Worm (Caenorhabditis elegans) whole organism, L4 larva: ENCODE data around the gene E02C12.8.
A peak's percentile ranks its signal among the peaks of the same experiment; 100 is the strongest.

Experiments used
- F10B5.3 ChIP-seq: sonication (generic microtip); optimal IDR thresholded peaks from 2 replicates; lab custom pipeline; 2016; ENCODE audit warnings: mild to moderate bottlenecking, missing genetic modification characterization, missing compliant biosample characterization
- F26F4.8 ChIP-seq: fragments of 200-800 bp; sonication (Bioruptor generic); conservative IDR thresholded peaks from 2 replicates; pipeline ENCODE4 v1.3.6; 2022; ENCODE audit warnings: missing genetic modification characterization, missing compliant biosample characterization
- F37D6.2 ChIP-seq: sonication (generic microtip); optimal IDR thresholded peaks from 2 replicates; lab custom pipeline; 2016; ENCODE audit warnings: mild to moderate bottlenecking, missing genetic modification characterization, missing compliant biosample characterization
- R02D3.7 ChIP-seq: fragments of 150-350 bp; sonication (generic microtip); optimal IDR thresholded peaks from 3 replicates; lab custom pipeline; 2014; ENCODE audit warnings: missing biosample characterization, missing genetic modification characterization
- T20F7.1 ChIP-seq: fragments of 200-800 bp; sonication (Bioruptor generic); optimal IDR thresholded peaks from 2 replicates; lab custom pipeline; 2018; ENCODE audit warnings: mild to moderate bottlenecking, missing genetic modification characterization, missing compliant biosample characterization
- Y105C5A.15 ChIP-seq: fragments of 200-800 bp; sonication (Bioruptor generic); IDR thresholded peaks from 2 replicates; pipeline ENCODE4 v1.3.6; 2022; ENCODE audit warnings: missing genetic modification characterization, missing compliant biosample characterization
- Y48G9A.11 ChIP-seq: fragments of 200-800 bp; sonication (Bioruptor generic); IDR thresholded peaks from 2 replicates; pipeline ENCODE4 v1.3.6; 2022; ENCODE audit warnings: missing genetic modification reagents, missing genetic modification characterization, missing compliant biosample characterization
- ZK546.5 ChIP-seq, 2 experiments: sonication (generic microtip); optimal IDR thresholded peaks; 2 replicates each; lab custom pipeline; 2017; ENCODE audit warnings: missing biosample characterization in 2 of 2, missing genetic modification characterization in 2 of 2
- aha-1 ChIP-seq: fragments of 150-350 bp; peaks from one replicate; lab custom pipeline; 2014; ENCODE audit warnings: missing biosample characterization, missing genetic modification characterization
- ama-1 ChIP-seq: fragments of 150-350 bp; optimal IDR thresholded peaks from 2 replicates; lab custom pipeline; 2014; ENCODE audit warnings: inconsistent platforms, mixed read lengths
- arid-1 ChIP-seq: fragments of 200-800 bp; sonication (Bioruptor generic); conservative IDR thresholded peaks from 2 replicates; pipeline ENCODE4 v1.3.6; 2022; ENCODE audit warnings: missing genetic modification reagents, missing genetic modification characterization, missing compliant biosample characterization
- ceh-28 ChIP-seq: fragments of 150-350 bp; optimal IDR thresholded peaks from 2 replicates; lab custom pipeline; 2014; ENCODE audit warnings: missing biosample characterization, missing genetic modification reagents, missing genetic modification characterization
- cey-2 ChIP-seq: sonication (generic microtip); optimal IDR thresholded peaks from 3 replicates; lab custom pipeline; 2017; ENCODE audit warnings: missing genetic modification characterization, mild to moderate bottlenecking, missing compliant biosample characterization, antibody characterized with exemption, borderline replicate concordance; ENCODE audit not compliant: insufficient read depth
- ctbp-1 ChIP-seq: fragments of 200-800 bp; sonication (Bioruptor generic); IDR thresholded peaks from 2 replicates; pipeline ENCODE4 v1.3.6; 2022; ENCODE audit warnings: missing genetic modification reagents, missing genetic modification characterization, missing compliant biosample characterization
- daf-12 ChIP-seq: fragments of 150-350 bp; optimal IDR thresholded peaks from 2 replicates; lab custom pipeline; 2014; ENCODE audit warnings: missing biosample characterization, missing genetic modification reagents, missing genetic modification characterization
- daf-16 ChIP-seq, 3 experiments: sonication (generic microtip); optimal IDR thresholded peaks; 2 replicates each; lab custom pipeline; 2016 to 2017; ENCODE audit warnings: missing genetic modification characterization in 3 of 3, missing genetic modification reagents in 3 of 3, mild to moderate bottlenecking in 2 of 3, missing compliant biosample characterization in 2 of 3, missing biosample characterization in 1 of 3, moderate library complexity in 1 of 3
- daf-19 ChIP-seq: fragments of 200-800 bp; sonication (Bioruptor generic); conservative IDR thresholded peaks from 2 replicates; pipeline ENCODE4 v1.3.6; 2022; ENCODE audit warnings: missing genetic modification characterization, missing compliant biosample characterization
- daf-8 ChIP-seq: fragments of 200-800 bp; sonication (Bioruptor generic); IDR thresholded peaks from 2 replicates; pipeline ENCODE4 v1.3.6; 2022; ENCODE audit warnings: missing genetic modification characterization, missing compliant biosample characterization
- dmd-9 ChIP-seq: fragments of 200-800 bp; sonication (Bioruptor generic); IDR thresholded peaks from 2 replicates; pipeline ENCODE4 v1.3.6; 2022; ENCODE audit warnings: missing genetic modification reagents, missing genetic modification characterization, missing compliant biosample characterization
- dpl-1 ChIP-seq: fragments of 150-350 bp; optimal IDR thresholded peaks from 2 replicates; lab custom pipeline; 2014; ENCODE audit warnings: missing biosample characterization, missing genetic modification reagents, missing genetic modification characterization
- dve-1 ChIP-seq: sonication (generic microtip); optimal IDR thresholded peaks from 2 replicates; lab custom pipeline; 2017; ENCODE audit warnings: antibody characterized with exemption, mild to moderate bottlenecking, missing genetic modification characterization, missing compliant biosample characterization; ENCODE audit not compliant: insufficient read depth
- fkh-10 ChIP-seq: fragments of 150-350 bp; optimal IDR thresholded peaks from 2 replicates; lab custom pipeline; 2014; ENCODE audit warnings: missing biosample characterization, missing genetic modification reagents, missing genetic modification characterization
- fos-1 ChIP-seq: fragments of 150-350 bp; optimal IDR thresholded peaks from 2 replicates; lab custom pipeline; 2014; ENCODE audit warnings: missing biosample characterization, missing genetic modification characterization
- gei-8 ChIP-seq: fragments of 200-800 bp; sonication (Bioruptor generic); optimal IDR thresholded peaks from 2 replicates; lab custom pipeline; 2018; ENCODE audit warnings: mild to moderate bottlenecking, missing genetic modification characterization, missing compliant biosample characterization
- hlh-30 ChIP-seq: sonication (generic microtip); optimal IDR thresholded peaks from 2 replicates; lab custom pipeline; 2017; ENCODE audit warnings: antibody characterized with exemption, mild to moderate bottlenecking, missing genetic modification characterization, missing compliant biosample characterization; ENCODE audit not compliant: insufficient read depth
- hmg-1.1 ChIP-seq: fragments of 200-800 bp; sonication (Bioruptor generic); IDR thresholded peaks from 2 replicates; pipeline ENCODE4 v1.3.6; 2022; ENCODE audit warnings: missing genetic modification reagents, missing genetic modification characterization, missing compliant biosample characterization
- jun-1 ChIP-seq: fragments of 150-350 bp; optimal IDR thresholded peaks from 2 replicates; lab custom pipeline; 2014; ENCODE audit warnings: missing biosample characterization, missing genetic modification reagents, missing genetic modification characterization
- lin-1 ChIP-seq: fragments of 200-800 bp; sonication (Bioruptor generic); IDR thresholded peaks from 2 replicates; pipeline ENCODE4 v1.3.6; 2022; ENCODE audit warnings: missing genetic modification reagents, missing genetic modification characterization, missing compliant biosample characterization
- lin-13 ChIP-seq: fragments of 150-350 bp; optimal IDR thresholded peaks from 2 replicates; lab custom pipeline; 2014; ENCODE audit warnings: missing biosample characterization, missing genetic modification reagents, missing genetic modification characterization
- lin-15B ChIP-seq: fragments of 150-350 bp; sonication (generic microtip); optimal IDR thresholded peaks from 3 replicates; lab custom pipeline; 2014; ENCODE audit warnings: missing biosample characterization, missing genetic modification characterization
- lin-38 ChIP-seq: fragments of 200-800 bp; sonication (Bioruptor generic); IDR thresholded peaks from 2 replicates; pipeline ENCODE4 v1.3.6; 2022; ENCODE audit warnings: missing genetic modification reagents, missing genetic modification characterization, missing compliant biosample characterization
- lin-39 ChIP-seq: fragments of 150-350 bp; optimal IDR thresholded peaks from 2 replicates; lab custom pipeline; 2014; ENCODE audit warnings: missing biosample characterization, missing genetic modification reagents, missing genetic modification characterization
- nhr-10 ChIP-seq: fragments of 150-350 bp; optimal IDR thresholded peaks from 2 replicates; lab custom pipeline; 2014; ENCODE audit warnings: missing biosample characterization, missing genetic modification characterization
- nhr-28 ChIP-seq: fragments of 150-350 bp; optimal IDR thresholded peaks from 2 replicates; lab custom pipeline; 2014; ENCODE audit warnings: missing biosample characterization, missing genetic modification characterization
- nhr-6 ChIP-seq: fragments of 150-350 bp; optimal IDR thresholded peaks from 2 replicates; lab custom pipeline; 2014; ENCODE audit warnings: missing biosample characterization, missing genetic modification characterization
- pha-4 ChIP-seq, 2 experiments: fragments of 150-350 bp in 1 of 2; fragments of 200-800 bp in 1 of 2; sonication (Bioruptor generic) in 1 of 2; IDR thresholded peaks in 1 of 2; optimal IDR thresholded peaks in 1 of 2; 2 replicates each; pipeline versions ENCODE4 v1.3.6 to Lab custom; 2014 to 2022; ENCODE audit warnings: missing genetic modification characterization in 2 of 2, missing genetic modification reagents in 2 of 2, missing biosample characterization in 1 of 2, missing compliant biosample characterization in 1 of 2
- pqm-1 ChIP-seq: sonication (generic microtip); optimal IDR thresholded peaks from 2 replicates; lab custom pipeline; 2017; ENCODE audit warnings: missing biosample characterization, missing genetic modification characterization
- rbr-2 ChIP-seq: sonication (generic microtip); optimal IDR thresholded peaks from 2 replicates; lab custom pipeline; 2016; ENCODE audit warnings: missing genotype, missing genetic modification characterization, missing compliant biosample characterization
- set-16 ChIP-seq: fragments of 200-800 bp; sonication (Bioruptor generic); IDR thresholded peaks from 2 replicates; pipeline ENCODE4 v1.3.6; 2022; ENCODE audit warnings: missing genetic modification reagents, missing genetic modification characterization, missing compliant biosample characterization
- snpc-1.2 ChIP-seq: fragments of 200-800 bp; sonication (Bioruptor generic); IDR thresholded peaks from 2 replicates; pipeline ENCODE4 v1.3.6; 2022; ENCODE audit warnings: missing genetic modification reagents, missing genetic modification characterization, missing compliant biosample characterization
- snpc-4 ChIP-seq: fragments of 150-350 bp; optimal IDR thresholded peaks from 2 replicates; lab custom pipeline; 2014; ENCODE audit warnings: missing biosample characterization, missing genetic modification characterization
- spr-1 ChIP-seq: sonication (generic microtip); optimal IDR thresholded peaks from 2 replicates; lab custom pipeline; 2016; ENCODE audit warnings: mild to moderate bottlenecking, missing genetic modification characterization, missing compliant biosample characterization
- unc-130 ChIP-seq: sonication (generic microtip); optimal IDR thresholded peaks from 2 replicates; lab custom pipeline; 2016; ENCODE audit warnings: missing genetic modification reagents, missing genetic modification characterization, missing compliant biosample characterization
- zfp-2 ChIP-seq: sonication (generic microtip); optimal IDR thresholded peaks from 2 replicates; lab custom pipeline; 2016; ENCODE audit warnings: mild to moderate bottlenecking, missing genetic modification characterization, missing compliant biosample characterization
- zip-11 ChIP-seq: fragments of 200-800 bp; sonication (Bioruptor generic); IDR thresholded peaks from 2 replicates; pipeline ENCODE4 v1.3.6; 2022; ENCODE audit warnings: missing genetic modification characterization, missing compliant biosample characterization

The E02C12.8 gene

ce11 chrV:9349687-9350086 lies 23.7 kb downstream of the E02C12.8 start, which contains the start of gene srx-47:
srx-47 (plus strand) TSS chrV:9349987.
- TF ChIP-seq pha-4 (GFP tag; IDR thresholded peaks at IDR 0.05; lab: Robert Waterston, UW): no peak
- no peak for TF ChIP-seq pha-4 (tag; optimal IDR thresholded peaks at IDR 0.05; lab: Kevin White, UChicago)
- TF ChIP-seq ctbp-1: no peak
- no peak for TF ChIP-seq F26F4.8 (GFP tag; lab: Robert Waterston, UW)
- no peak for TF ChIP-seq ama-1 (lab: Kevin White, UChicago)
- no peak for TF ChIP-seq hmg-1.1 (GFP tag; lab: Robert Waterston, UW)
- TF ChIP-seq ZK546.5 (tag; optimal IDR thresholded peaks at IDR 0.05; lab: Kevin White, UChicago): no peak
- no peak for TF ChIP-seq ceh-28 (tag; lab: Kevin White, UChicago)

ce11 chrV:9346804-9347203 lies 26.6 kb downstream of the E02C12.8 start, which contains the start of the genes K07B1.7 and try-5:
K07B1.7 (minus strand) TSS chrV:9346962.
try-5 (plus strand) TSS chrV:9347044.
- TF ChIP-seq dve-1 (tag; lab: Kevin White, UChicago) (peak; percentile 30), nhr-6 (peak; percentile 27), lin-39 (tag; lab: Kevin White, UChicago) (no peak), nhr-28 (tag; lab: Kevin White, UChicago) (peak; percentile 29), snpc-1.2 (no peak), cey-2 (tag; lab: Kevin White, UChicago) (no peak), snpc-4 (tag; lab: Kevin White, UChicago) (no peak), Y48G9A.11 (GFP tag; lab: Robert Waterston, UW) (peak; percentile 93), nhr-10 (no peak), ceh-28 (tag; lab: Kevin White, UChicago) (peak; percentile 69), pqm-1 (no peak), rbr-2 (tag; lab: Kevin White, UChicago) (peak; percentile 23), R02D3.7 (peak; percentile 83), daf-12 (no peak), daf-16 (GFP tag; optimal IDR thresholded peaks at IDR 0.05; lab: Kevin White, UChicago) (no peak), daf-16 (tag; optimal IDR thresholded peaks at IDR 0.05; lab: Kevin White, UChicago) (peak; percentile 37), lin-1 (GFP tag; lab: Robert Waterston, UW) (no peak), aha-1 (tag; lab: Kevin White, UChicago) (peak; percentile 10), hmg-1.1 (GFP tag; lab: Robert Waterston, UW) (0 out of 2 replicates have a peak, but pooled peaks have one; percentile 21), set-16 (GFP tag; lab: Robert Waterston, UW) (no peak), hlh-30 (peak; percentile 60), dpl-1 (GFP tag; lab: Kevin White, UChicago) (peak; percentile 95), lin-13 (no peak), lin-15B (tag; lab: Kevin White, UChicago) (no peak), T20F7.1 (GFP tag; lab: Kevin White, UChicago) (peak; percentile 97)
- TF ChIP-seq, all 104 proteins: peak for 13

ce11 chrV:9343629-9344624 lies 29.5 kb downstream of the E02C12.8 start, which contains the start of gene tos-1:
tos-1 (minus strand) TSS chrV:9344203.
- TF ChIP-seq lin-39 (tag; lab: Kevin White, UChicago) (peak; percentile 46), gei-8 (peak; percentile 95), daf-19 (GFP tag; lab: Robert Waterston, UW) (peak; percentile 87), daf-8 (0 out of 2 replicates have a peak, but pooled peaks have one; percentile 62), F10B5.3 (peak; percentile 53), unc-130 (GFP tag; lab: Kevin White, UChicago) (peak; percentile 58), fkh-10 (peak; percentile 98), dmd-9 (GFP tag; lab: Robert Waterston, UW) (peak; percentile 60; the same call in 1 of the 2 replicates), spr-1 (tag; lab: Kevin White, UChicago) (peak; percentile 90), fos-1 (no peak), zfp-2 (tag; lab: Kevin White, UChicago) (peak; percentile 88), lin-1 (GFP tag; lab: Robert Waterston, UW) (peak; percentile 74), F37D6.2 (tag; lab: Kevin White, UChicago) (peak; percentile 95), zip-11 (GFP tag; lab: Robert Waterston, UW) (no peak), jun-1 (tag; lab: Kevin White, UChicago) (peak; percentile 94), cey-2 (tag; lab: Kevin White, UChicago) (peak; percentile 43), arid-1 (GFP tag; lab: Robert Waterston, UW) (peak; percentile 61), lin-38 (GFP tag; lab: Robert Waterston, UW) (peak; percentile 84), lin-13 (peak; percentile 91), Y105C5A.15 (no peak)
